Fruit fly (Drosophila melanogaster) whole organism, wandering third instar larva: Measurements from ENCODE around the gene CG31287.
A peak's percentile ranks its signal among the peaks of the same experiment; 100 is the strongest.

Source experiments
- Abd-B ChIP-seq: fragments of >200 bp; optimal IDR thresholded peaks from 2 replicates; lab custom pipeline; 2017; ENCODE audit warnings: missing biosample characterization, missing genetic modification characterization
- CG32264 ChIP-seq: fragments of 200-800 bp; sonication (Bioruptor generic); optimal IDR thresholded peaks from 2 replicates; lab custom pipeline; 2016; ENCODE audit warnings: missing biosample characterization, missing genetic modification characterization
- CrebA ChIP-seq: fragments of 200-800 bp; sonication (Bioruptor generic); optimal IDR thresholded peaks from 2 replicates; lab custom pipeline; 2016; ENCODE audit warnings: missing biosample characterization, mild to moderate bottlenecking, missing genetic modification characterization, borderline replicate concordance
- Dfd ChIP-seq: fragments of >200 bp; optimal IDR thresholded peaks from 2 replicates; lab custom pipeline; 2017; ENCODE audit warnings: missing biosample characterization, missing genetic modification characterization
- Dif ChIP-seq: fragments of 200-275, 200-300 bp; sonication (Bioruptor generic); optimal IDR thresholded peaks from 2 replicates; lab custom pipeline; 2018; ENCODE audit warnings: missing biosample characterization, missing genetic modification characterization; ENCODE audit not compliant: partially characterized antibody
- GATAd ChIP-seq: sonication (Bioruptor generic); optimal IDR thresholded peaks from 2 replicates; lab custom pipeline; 2016; ENCODE audit warnings: missing biosample characterization, missing genetic modification characterization
- HLH106 ChIP-seq: fragments of 200-800 bp; optimal IDR thresholded peaks from 3 replicates; lab custom pipeline; 2019; ENCODE audit warnings: missing biosample characterization, mild to moderate bottlenecking, missing genetic modification characterization, moderate library complexity
- Hnf4 ChIP-seq: fragments of 200-800 bp; sonication (Bioruptor generic); optimal IDR thresholded peaks from 2 replicates; lab custom pipeline; 2016; ENCODE audit warnings: missing biosample characterization, mild to moderate bottlenecking, missing genetic modification characterization
- Hr83 ChIP-seq: fragments of 200-300 bp; sonication (Bioruptor generic); optimal IDR thresholded peaks from 2 replicates; lab custom pipeline; 2016; ENCODE audit warnings: missing biosample characterization, mild to moderate bottlenecking, missing genetic modification characterization, moderate library complexity; ENCODE audit not compliant: poor library complexity, severe bottlenecking
- Jra ChIP-seq: sonication (Bioruptor generic); optimal IDR thresholded peaks from 2 replicates; lab custom pipeline; 2016; ENCODE audit warnings: missing biosample characterization, missing genetic modification characterization
- Mio ChIP-seq: sonication (Bioruptor generic); optimal IDR thresholded peaks from 2 replicates; lab custom pipeline; 2016; ENCODE audit warnings: missing biosample characterization, missing genetic modification characterization
- Myc ChIP-seq: fragments of >200 bp; optimal IDR thresholded peaks from 2 replicates; lab custom pipeline; 2017
- N ChIP-seq: fragments of >200 bp; optimal IDR thresholded peaks from 2 replicates; lab custom pipeline; 2018; ENCODE audit warnings: missing biosample characterization, missing external identifiers, missing genetic modification characterization
- OdsH ChIP-seq: fragments of 200-800 bp; sonication (Bioruptor generic); optimal IDR thresholded peaks from 2 replicates; lab custom pipeline; 2016; ENCODE audit warnings: missing biosample characterization, mild to moderate bottlenecking, missing genetic modification characterization
- Rel ChIP-seq, 2 experiments: fragments of 200-800 bp; sonication (Bioruptor generic) in 1 of 2; optimal IDR thresholded peaks; 2 replicates in 1 of 2; 3 replicates in 1 of 2; lab custom pipeline; 2016 to 2019; ENCODE audit warnings: mild to moderate bottlenecking in 2 of 2, missing biosample characterization in 2 of 2, missing genetic modification characterization in 2 of 2, moderate library complexity in 1 of 2
- Sp1 ChIP-seq: fragments of 200-800 bp; sonication (Bioruptor generic); optimal IDR thresholded peaks from 3 replicates; lab custom pipeline; 2019; ENCODE audit warnings: missing biosample characterization, mild to moderate bottlenecking, missing genetic modification characterization, moderate library complexity
- Vsx2 ChIP-seq: fragments of 200-300, 225-300 bp; sonication (Bioruptor generic); optimal IDR thresholded peaks from 2 replicates; lab custom pipeline; 2018; ENCODE audit warnings: missing biosample characterization, missing genetic modification characterization; ENCODE audit not compliant: partially characterized antibody
- br ChIP-seq: fragments of 200-800 bp; sonication (Bioruptor generic); optimal IDR thresholded peaks from 2 replicates; lab custom pipeline; 2016; ENCODE audit warnings: missing biosample characterization, missing genetic modification characterization
- brk ChIP-seq: fragments of 200-800 bp; sonication (Bioruptor generic); optimal IDR thresholded peaks from 2 replicates; lab custom pipeline; 2016; ENCODE audit warnings: missing biosample characterization, mild to moderate bottlenecking, missing genetic modification characterization
- dl ChIP-seq, 2 experiments: fragments of 175-275, 200-275 bp in 1 of 2; fragments of 200-275 bp in 1 of 2; sonication (Bioruptor generic); optimal IDR thresholded peaks; lab custom pipeline; 2018; ENCODE audit warnings: mild to moderate bottlenecking in 2 of 2, missing biosample characterization in 2 of 2, missing genetic modification characterization in 2 of 2, moderate library complexity in 2 of 2; ENCODE audit not compliant: partially characterized antibody in 2 of 2, insufficient read depth in 1 of 2
- dsf ChIP-seq: sonication (Bioruptor generic); optimal IDR thresholded peaks from 2 replicates; lab custom pipeline; 2016; ENCODE audit warnings: missing biosample characterization, missing genetic modification characterization, borderline replicate concordance
- ey ChIP-seq: fragments of 200-800 bp; sonication (Bioruptor generic); optimal IDR thresholded peaks from 2 replicates; lab custom pipeline; 2016; ENCODE audit warnings: missing biosample characterization, missing genetic modification characterization
- foxo ChIP-seq, 2 experiments: fragments of 200-800 bp; sonication (Bioruptor generic); optimal IDR thresholded peaks; 2 replicates in 1 of 2; 3 replicates in 1 of 2; lab custom pipeline; 2016 to 2017; ENCODE audit warnings: missing biosample characterization in 2 of 2, missing genetic modification characterization in 2 of 2
- fru ChIP-seq: fragments of 200-800 bp; sonication (Bioruptor generic); optimal IDR thresholded peaks from 3 replicates; lab custom pipeline; 2016; ENCODE audit warnings: missing biosample characterization, mild to moderate bottlenecking, missing genetic modification characterization
- h ChIP-seq: fragments of 200-800 bp; sonication (Bioruptor generic); optimal IDR thresholded peaks from 3 replicates; lab custom pipeline; 2016; ENCODE audit warnings: missing biosample characterization, mild to moderate bottlenecking, missing genetic modification characterization
- jim ChIP-seq: fragments of 175-275, 200-325 bp; sonication (Bioruptor generic); optimal IDR thresholded peaks from 2 replicates; lab custom pipeline; 2016; ENCODE audit warnings: missing biosample characterization, mild to moderate bottlenecking, missing genetic modification characterization
- lola ChIP-seq: fragments of >200 bp; optimal IDR thresholded peaks from 2 replicates; lab custom pipeline; 2017; ENCODE audit warnings: missing biosample characterization, missing genetic modification characterization
- pan ChIP-seq: fragments of >200 bp; optimal IDR thresholded peaks from 2 replicates; lab custom pipeline; 2017
- psq ChIP-seq: fragments of 200-800 bp; sonication (Bioruptor generic); optimal IDR thresholded peaks from 3 replicates; lab custom pipeline; 2017; ENCODE audit warnings: missing biosample characterization, mild to moderate bottlenecking, missing genetic modification characterization, moderate library complexity
- rgr ChIP-seq: fragments of 200-800 bp; sonication (Bioruptor generic); optimal IDR thresholded peaks from 3 replicates; lab custom pipeline; 2016; ENCODE audit warnings: missing biosample characterization, mild to moderate bottlenecking, missing genetic modification characterization
- sage ChIP-seq: fragments of 200-800 bp; sonication (Bioruptor generic); optimal IDR thresholded peaks from 2 replicates; lab custom pipeline; 2016; ENCODE audit warnings: missing biosample characterization, mild to moderate bottlenecking, missing genetic modification characterization
- tai ChIP-seq: sonication (Bioruptor generic); optimal IDR thresholded peaks from 2 replicates; lab custom pipeline; 2016; ENCODE audit warnings: missing biosample characterization, missing genetic modification characterization
- usp ChIP-seq: fragments of >200 bp; optimal IDR thresholded peaks from 2 replicates; lab custom pipeline; 2017; ENCODE audit warnings: missing biosample characterization, missing genetic modification characterization
- woc ChIP-seq: sonication (Bioruptor generic); optimal IDR thresholded peaks from 2 replicates; lab custom pipeline; 2016; ENCODE audit warnings: missing biosample characterization, mild to moderate bottlenecking, missing genetic modification characterization

The CG31287 gene

dm6 chr3R:16203025-16203421, at the start of gene CG31287, which contains the start of gene CG6126:
Gene CG31287 (plus strand): TSS chr3R:16203371.
Gene CG6126 (minus strand): TSS chr3R:16203083.
- no peak for TF ChIP-seq Rel (GFP tag; optimal IDR thresholded peaks at IDR 0.05; lab: Kevin White, UChicago)
- no peak for TF ChIP-seq Rel (tag; optimal IDR thresholded peaks at IDR 0.05; lab: Kevin White, UChicago)
- peak; percentile 35 to 64 for TF ChIP-seq dl (GFP tag; optimal IDR thresholded peaks at IDR 0.05; lab: Kevin White, UChicago; ENCODE audit: insufficient read depth in 1 of 2, partially characterized antibody in 2 of 2)
- peak; percentile 82 for TF ChIP-seq Dif
- TF ChIP-seq ey (GFP tag; lab: Kevin White, UChicago) = no peak

dm6 chr3R:16154263-16154662, 48.9 kb upstream of the CG31287 start:
- TF ChIP-seq Dfd (GFP tag; lab: Kevin White, UChicago) (no peak), psq (GFP tag; lab: Kevin White, UChicago) (peak; percentile 39), OdsH (GFP tag; lab: Kevin White, UChicago) (peak; percentile 49), fru (GFP tag; lab: Kevin White, UChicago) (peak; percentile 14), h (GFP tag; lab: Kevin White, UChicago) (peak; percentile 12), ey (GFP tag; lab: Kevin White, UChicago) (no peak), HLH106 (peak; percentile 31), br (GFP tag; lab: Kevin White, UChicago) (peak; percentile 51), jim (GFP tag; lab: Kevin White, UChicago) (peak; percentile 48), Rel (GFP tag; optimal IDR thresholded peaks at IDR 0.05; lab: Kevin White, UChicago) (peak; percentile 13), Rel (tag; optimal IDR thresholded peaks at IDR 0.05; lab: Kevin White, UChicago) (peak; percentile 40), CG32264 (GFP tag; lab: Kevin White, UChicago) (peak; percentile 7), Hr83 (peak; percentile 50), rgr (GFP tag; lab: Kevin White, UChicago) (peak; percentile 77), Hnf4 (GFP tag; lab: Kevin White, UChicago) (peak; percentile 46), Sp1 (GFP tag; lab: Kevin White, UChicago) (peak; percentile 78), brk (no peak), dl (GFP tag; optimal IDR thresholded peaks at IDR 0.05; lab: Kevin White, UChicago; ENCODE audit: insufficient read depth in 1 of 2, partially characterized antibody in 2 of 2) (no peak), CrebA (GFP tag; lab: Kevin White, UChicago) (peak; percentile 14)

- TF ChIP-seq fru (GFP tag; lab: Kevin White, UChicago) = no peak
- no peak for TF ChIP-seq jim (GFP tag; lab: Kevin White, UChicago)
- TF ChIP-seq pan = no peak
- no peak for TF ChIP-seq sage (GFP tag; lab: Kevin White, UChicago)
- no peak for TF ChIP-seq Hr83
- no peak for TF ChIP-seq foxo (GFP tag; optimal IDR thresholded peaks at IDR 0.05; lab: Kevin White, UChicago)
- TF ChIP-seq h (GFP tag; lab: Kevin White, UChicago) = no peak
- TF ChIP-seq usp (GFP tag; lab: Kevin White, UChicago) = no peak
- no peak for TF ChIP-seq Rel (GFP tag; optimal IDR thresholded peaks at IDR 0.05; lab: Kevin White, UChicago)
- no peak for TF ChIP-seq Rel (tag; optimal IDR thresholded peaks at IDR 0.05; lab: Kevin White, UChicago)
- TF ChIP-seq Sp1 (GFP tag; lab: Kevin White, UChicago) = no peak
Observed at dm6 chr3R:16154682-16155081, 48.5 kb upstream of the CG31287 start, which contains the start of gene CG6006. Gene CG6006 (plus strand): TSS chr3R:16154982.

- TF ChIP-seq CrebA (GFP tag; lab: Kevin White, UChicago) (no peak), Vsx2 (GFP tag; lab: Kevin White, UChicago) (peak; percentile 4)
Observed at dm6 chr3R:16156032-16156431, 47.1 kb upstream of the CG31287 start.

dm6 chr3R:16157564-16158242, 45.5 kb upstream of the CG31287 start:
- no peak for TF ChIP-seq GATAd (GFP tag; lab: Kevin White, UChicago)
- peak; percentile 62 for TF ChIP-seq woc (GFP tag; lab: Kevin White, UChicago)
- no peak for TF ChIP-seq Myc (lab: Kevin White, UChicago)
- no peak for TF ChIP-seq CrebA (GFP tag; lab: Kevin White, UChicago)
- TF ChIP-seq foxo (GFP tag; optimal IDR thresholded peaks at IDR 0.05; lab: Kevin White, UChicago) = peak in 1 of 2 experiments; percentile 67
- no peak for TF ChIP-seq dsf (GFP tag; lab: Kevin White, UChicago)
- TF ChIP-seq brk = no peak
- TF ChIP-seq Vsx2 (GFP tag; lab: Kevin White, UChicago) = peak; percentile 1
- peak; percentile 42 for TF ChIP-seq br (GFP tag; lab: Kevin White, UChicago)
- peak; percentile 15 to 68 for TF ChIP-seq dl (GFP tag; optimal IDR thresholded peaks at IDR 0.05; lab: Kevin White, UChicago; ENCODE audit: insufficient read depth in 1 of 2, partially characterized antibody in 2 of 2)
- peak; percentile 79 for TF ChIP-seq OdsH (GFP tag; lab: Kevin White, UChicago)
- TF ChIP-seq ey (GFP tag; lab: Kevin White, UChicago) = peak; percentile 65
- TF ChIP-seq psq (GFP tag; lab: Kevin White, UChicago) = peak; percentile 58
- TF ChIP-seq pan = no peak
- TF ChIP-seq Dif = peak; percentile 35
- TF ChIP-seq sage (GFP tag; lab: Kevin White, UChicago) = no peak
- no peak for TF ChIP-seq lola
- no peak for TF ChIP-seq tai (GFP tag; lab: Kevin White, UChicago)
- no peak for TF ChIP-seq jim (GFP tag; lab: Kevin White, UChicago)
- TF ChIP-seq h (GFP tag; lab: Kevin White, UChicago) = peak; percentile 73
- no peak for TF ChIP-seq usp (GFP tag; lab: Kevin White, UChicago)
- no peak for TF ChIP-seq Mio
- TF ChIP-seq Sp1 (GFP tag; lab: Kevin White, UChicago) = peak; percentile 65
- no peak for TF ChIP-seq Dfd (GFP tag; lab: Kevin White, UChicago)
- TF ChIP-seq CG32264 (GFP tag; lab: Kevin White, UChicago) = no peak
- TF ChIP-seq Abd-B = no peak
- no peak for TF ChIP-seq Hnf4 (GFP tag; lab: Kevin White, UChicago)
- peak; percentile 51 for TF ChIP-seq rgr (GFP tag; lab: Kevin White, UChicago)
- TF ChIP-seq Jra = no peak
- no peak for TF ChIP-seq N (GFP tag; lab: Kevin White, UChicago)
